Worm (Caenorhabditis elegans): ENCODE measurements around the gene sysm-1.

ce11 chrII:9054604-9055003 lies 28.4 kb downstream of the sysm-1 start, which contains the start of gene chmp-7:
- TF ChIP-seq nhr-2 (tag; optimal IDR thresholded peaks at IDR 0.05) (no peak), lin-13 (tag; optimal IDR thresholded peaks at IDR 0.05) (peak; percentile 85), nhr-28 (tag; optimal IDR thresholded peaks at IDR 0.05) (no peak), M03D4.4 (tag; optimal IDR thresholded peaks at IDR 0.05) (peak; percentile 53), zip-8 (tag; optimal IDR thresholded peaks at IDR 0.05) (no peak), nhr-76 (tag; optimal IDR thresholded peaks at IDR 0.05) (no peak), snpc-4 (tag; optimal IDR thresholded peaks at IDR 0.05) (no peak), nhr-12 (tag; optimal IDR thresholded peaks at IDR 0.05) (no peak), mls-2 (tag; optimal IDR thresholded peaks at IDR 0.05) (peak; percentile 36), pha-4 (tag; optimal IDR thresholded peaks at IDR 0.05) (peak; percentile 47), mep-1 (tag; optimal IDR thresholded peaks at IDR 0.05) (peak; percentile 94), ham-2 (GFP tag; optimal IDR thresholded peaks at IDR 0.05) (peak; percentile 34)

Measured in whole organism, mixed stage, embryonic.